Fruit fly (Drosophila melanogaster) whole organism, embryonic: Measurements from ENCODE around the gene CG42673.

ENCODE experiments used
- CG11398 ChIP-seq: fragments of 200-800 bp; sonication (Bioruptor generic); optimal IDR thresholded peaks from 2 replicates; lab custom pipeline; 2016; ENCODE audit warnings: missing biosample characterization, missing genetic modification characterization
- CG12391 ChIP-seq: fragments of 200-800 bp; sonication (Bioruptor generic); optimal IDR thresholded peaks from 3 replicates; lab custom pipeline; 2018; ENCODE audit warnings: missing biosample characterization, mild to moderate bottlenecking, missing genetic modification characterization, moderate library complexity
- CG12942 ChIP-seq: fragments of 200-800 bp; sonication (Bioruptor generic); optimal IDR thresholded peaks from 3 replicates; lab custom pipeline; 2016; ENCODE audit warnings: missing biosample characterization, missing genetic modification characterization
- CG13287 ChIP-seq: fragments of 200-800 bp; sonication (Bioruptor generic); IDR thresholded peaks from 2 replicates; pipeline ENCODE4 v1.3.6; 2022; ENCODE audit warnings: missing biosample characterization, missing genetic modification characterization; ENCODE audit not compliant: partially characterized antibody
- CG15011 ChIP-seq: fragments of 200-800 bp; sonication (Bioruptor generic); optimal IDR thresholded peaks from 3 replicates; lab custom pipeline; 2018; ENCODE audit warnings: missing biosample characterization, mild to moderate bottlenecking, missing genetic modification characterization
- CG16813 ChIP-seq: fragments of 200-800 bp; sonication (Bioruptor generic); IDR thresholded peaks from 3 replicates; pipeline ENCODE4 v1.3.6; 2022; ENCODE audit warnings: missing biosample characterization, missing genetic modification characterization; ENCODE audit not compliant: partially characterized antibody
- CG17359 ChIP-seq: fragments of 200-800 bp; sonication (Bioruptor generic); optimal IDR thresholded peaks from 3 replicates; lab custom pipeline; 2018; ENCODE audit warnings: missing biosample characterization, mild to moderate bottlenecking, missing genetic modification characterization, moderate library complexity
- CG3163 ChIP-seq: fragments of 200-800 bp; sonication (Bioruptor generic); optimal IDR thresholded peaks from 3 replicates; lab custom pipeline; 2016; ENCODE audit warnings: missing biosample characterization, missing genetic modification characterization
- CG3281 ChIP-seq: fragments of 200-800 bp; sonication (Bioruptor generic); optimal IDR thresholded peaks from 3 replicates; lab custom pipeline; 2017; ENCODE audit warnings: missing biosample characterization, mild to moderate bottlenecking, missing genetic modification characterization
- CG6689 ChIP-seq: fragments of 200-800 bp; sonication (Bioruptor generic); IDR thresholded peaks from 2 replicates; pipeline ENCODE4 v1.3.6; 2022; ENCODE audit warnings: missing biosample characterization, missing genetic modification characterization
- CG7357 ChIP-seq: fragments of 200-800 bp; sonication (Bioruptor generic); IDR thresholded peaks from 3 replicates; pipeline ENCODE4 v1.3.6; 2022; ENCODE audit warnings: missing biosample characterization, missing genetic modification characterization
- CG8388 ChIP-seq: fragments of 200-800 bp; sonication (Bioruptor generic); optimal IDR thresholded peaks from 2 replicates; lab custom pipeline; 2019; ENCODE audit warnings: missing biosample characterization, mild to moderate bottlenecking, missing genetic modification characterization, moderate library complexity
- Chrac-16 ChIP-seq: fragments of 200-800 bp; sonication (Bioruptor generic); optimal IDR thresholded peaks from 3 replicates; lab custom pipeline; 2016; ENCODE audit warnings: missing biosample characterization, missing genetic modification characterization
- CkIIα-i1 ChIP-seq: fragments of 200-800 bp; sonication (Bioruptor generic); IDR thresholded peaks from 2 replicates; pipeline ENCODE4 v1.3.6; 2022; ENCODE audit warnings: missing biosample characterization, missing genetic modification characterization
- CoRest ChIP-seq: fragments of 200-800 bp; sonication (Bioruptor generic); optimal IDR thresholded peaks from 3 replicates; lab custom pipeline; 2018; ENCODE audit warnings: missing biosample characterization, mild to moderate bottlenecking, missing genetic modification characterization, moderate library complexity
- Dp ChIP-seq: fragments of 200-800 bp; sonication (Bioruptor generic); optimal IDR thresholded peaks from 2 replicates; lab custom pipeline; 2018; ENCODE audit warnings: missing biosample characterization, mild to moderate bottlenecking, missing genetic modification characterization, moderate library complexity
- Hmr ChIP-seq: fragments of 200-800 bp; sonication (Bioruptor generic); optimal IDR thresholded peaks from 3 replicates; lab custom pipeline; 2017; ENCODE audit warnings: mild to moderate bottlenecking, missing biosample characterization, missing genetic modification reagents, missing genetic modification characterization
- NK7.1 ChIP-seq: fragments of 200-800 bp; sonication (Bioruptor generic); optimal IDR thresholded peaks from 3 replicates; lab custom pipeline; 2016; ENCODE audit warnings: missing biosample characterization, missing genetic modification characterization
- Sox102F ChIP-seq: fragments of 200-800 bp; sonication (Bioruptor generic); optimal IDR thresholded peaks from 2 replicates; lab custom pipeline; 2018; ENCODE audit warnings: missing biosample characterization, mild to moderate bottlenecking, missing genetic modification characterization, moderate library complexity
- Spps ChIP-seq: fragments of 200-800 bp; sonication (Bioruptor generic); optimal IDR thresholded peaks from 2 replicates; lab custom pipeline; 2018; ENCODE audit warnings: missing biosample characterization, mild to moderate bottlenecking, missing genetic modification characterization
- Ssrp ChIP-seq: fragments of 200-800 bp; sonication (Bioruptor generic); optimal IDR thresholded peaks from 2 replicates; lab custom pipeline; 2018; ENCODE audit warnings: missing biosample characterization, mild to moderate bottlenecking, missing genetic modification characterization, moderate library complexity
- amos ChIP-seq: fragments of 200-800 bp; sonication (Bioruptor generic); IDR thresholded peaks from 2 replicates; pipeline ENCODE4 v1.3.6; 2022; ENCODE audit warnings: missing biosample characterization, missing genetic modification characterization; ENCODE audit not compliant: partially characterized antibody
- ap ChIP-seq: fragments of 200-800 bp; sonication (Bioruptor generic); IDR thresholded peaks from 2 replicates; pipeline ENCODE4 v1.3.6; 2022; ENCODE audit warnings: missing biosample characterization, missing genetic modification characterization
- ato ChIP-seq: fragments of 200-800 bp; sonication (Bioruptor generic); IDR thresholded peaks from 2 replicates; pipeline ENCODE4 v1.3.6; 2022; ENCODE audit warnings: missing biosample characterization, missing genetic modification characterization; ENCODE audit not compliant: partially characterized antibody
- bab2 ChIP-seq: fragments of 200-800 bp; sonication (Bioruptor generic); optimal IDR thresholded peaks from 2 replicates; lab custom pipeline; 2016; ENCODE audit warnings: missing biosample characterization, missing genetic modification characterization
- dpn ChIP-seq, 2 experiments: fragments of 200-800 bp; sonication (Bioruptor generic); optimal IDR thresholded peaks; 3 replicates each; lab custom pipeline; 2016; ENCODE audit warnings: missing biosample characterization in 2 of 2, missing genetic modification characterization in 2 of 2
- hkb ChIP-seq, 2 experiments: fragments of 200-800 bp in 1 of 2; fragments of >200 bp in 1 of 2; sonication (Bioruptor generic) in 1 of 2; IDR thresholded peaks in 1 of 2; optimal IDR thresholded peaks in 1 of 2; 2 replicates each; pipeline versions ENCODE4 v1.3.6 to Lab custom; 2017 to 2022; ENCODE audit warnings: missing biosample characterization in 1 of 2, missing genetic modification characterization in 1 of 2
- kni ChIP-seq: fragments of 200-800 bp; sonication (Bioruptor generic); optimal IDR thresholded peaks from 3 replicates; lab custom pipeline; 2017; ENCODE audit warnings: mild to moderate bottlenecking, missing biosample characterization, missing genetic modification reagents, missing genetic modification characterization
- knrl ChIP-seq: fragments of 200-800 bp; sonication (Bioruptor generic); IDR thresholded peaks from 3 replicates; pipeline ENCODE4 v1.3.6; 2022; ENCODE audit warnings: missing biosample characterization, missing genetic modification characterization; ENCODE audit not compliant: partially characterized antibody
- pan ChIP-seq, 4 experiments: fragments of >200 bp in 3 of 4; fragments of 200-800 bp in 1 of 4; sonication (Bioruptor generic) in 1 of 4; optimal IDR thresholded peaks in 3 of 4; IDR thresholded peaks in 1 of 4; 2 replicates each; pipeline versions ENCODE4 v1.3.6 to Lab custom; 2017 to 2022; ENCODE audit warnings: missing biosample characterization in 2 of 4, missing genetic modification characterization in 2 of 4, mixed read lengths in 1 of 4
- repo ChIP-seq: fragments of 200-800 bp; sonication (Bioruptor generic); optimal IDR thresholded peaks from 2 replicates; lab custom pipeline; 2016; ENCODE audit warnings: missing biosample characterization, missing genetic modification characterization
- sna ChIP-seq: fragments of 200-800 bp; sonication (Bioruptor generic); IDR thresholded peaks from 2 replicates; pipeline ENCODE4 v1.3.6; 2022; ENCODE audit warnings: missing biosample characterization, missing genetic modification characterization; ENCODE audit not compliant: partially characterized antibody
- sug ChIP-seq: fragments of 200-800 bp; optimal IDR thresholded peaks from 2 replicates; lab custom pipeline; 2019; ENCODE audit warnings: missing biosample characterization, mild to moderate bottlenecking, missing genetic modification characterization, moderate library complexity
- tup ChIP-seq: fragments of 200-800 bp; sonication (Bioruptor generic); optimal IDR thresholded peaks from 2 replicates; lab custom pipeline; 2016; ENCODE audit warnings: missing biosample characterization, mild to moderate bottlenecking, missing genetic modification characterization, moderate library complexity
- z ChIP-seq: fragments of 200-800 bp; sonication (Bioruptor generic); IDR thresholded peaks from 3 replicates; pipeline ENCODE4 v1.3.6; 2022; ENCODE audit warnings: missing biosample characterization, missing genetic modification characterization
- zfh1 ChIP-seq: fragments of 200-800 bp; sonication (Bioruptor generic); IDR thresholded peaks from 3 replicates; pipeline ENCODE4 v1.3.6; 2022; ENCODE audit warnings: missing biosample characterization, missing genetic modification characterization

The CG42673 gene

DNA sequence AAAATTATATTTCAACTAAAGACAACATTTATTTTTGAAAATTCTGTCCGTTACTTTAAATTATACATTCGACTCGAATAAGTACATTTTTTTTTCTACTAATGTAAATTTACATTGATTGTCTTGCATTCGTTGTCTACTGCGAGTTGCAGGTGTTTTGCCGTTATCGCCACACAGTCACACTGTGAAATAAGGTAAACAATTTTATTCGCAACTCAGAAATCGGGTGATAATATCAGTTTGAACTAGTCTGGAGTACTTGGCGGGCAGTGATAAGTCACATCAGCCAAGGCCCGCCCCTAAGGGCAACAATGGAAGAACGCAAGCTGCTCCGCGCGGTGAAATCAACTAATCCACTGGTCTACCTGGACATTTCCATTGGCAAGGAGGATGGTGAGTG is 82.9 kb downstream of the CG42673 start (continued):
- TF ChIP-seq pan (optimal IDR thresholded peaks at IDR 0.05; lab: Kevin White, UChicago) (no peak), pan (GFP tag; optimal IDR thresholded peaks at IDR 0.05 in 1 of 2, IDR thresholded peaks at IDR 0.05 in 1 of 2) (no peak), CG3281 (GFP tag; lab: Kevin White, UChicago) (no peak), repo (GFP tag; lab: Kevin White, UChicago) (no peak), sna (GFP tag; lab: Robert Waterston, UW) (no peak), CG16813 (GFP tag; lab: Robert Waterston, UW) (no peak), CG12391 (tag; lab: Kevin White, UChicago) (no peak), CG13287 (GFP tag; lab: Robert Waterston, UW) (peak; percentile 51), dpn (GFP tag; optimal IDR thresholded peaks at IDR 0.05; lab: Kevin White, UChicago) (no peak), CoRest (tag; lab: Kevin White, UChicago) (no peak), CG7357 (GFP tag; lab: Robert Waterston, UW) (no peak), ap (GFP tag; lab: Robert Waterston, UW) (no peak), hkb (optimal IDR thresholded peaks at IDR 0.05; lab: Kevin White, UChicago) (no peak), hkb (GFP tag; IDR thresholded peaks at IDR 0.05; lab: Robert Waterston, UW) (no peak), amos (GFP tag; lab: Robert Waterston, UW) (peak; percentile 67), kni (GFP tag; lab: Kevin White, UChicago) (no peak), tup (no peak), CG12942 (GFP tag; lab: Kevin White, UChicago) (no peak), Hmr (no peak), zfh1 (GFP tag; lab: Robert Waterston, UW) (no peak)

dm6 chr3L:9637812-9638211 is 90.8 kb downstream of the CG42673 start, which contains the start of gene CG8329:
Gene CG8329 (plus strand): TSS chr3L:9638112.
- TF ChIP-seq bab2 (GFP tag; lab: Kevin White, UChicago) (no peak), CG6689 (GFP tag; lab: Robert Waterston, UW) (no peak), NK7.1 (GFP tag; lab: Kevin White, UChicago) (no peak), ato (GFP tag; lab: Robert Waterston, UW) (no peak), Chrac-16 (GFP tag; lab: Kevin White, UChicago) (no peak), Sox102F (GFP tag; lab: Kevin White, UChicago) (no peak), CG11398 (GFP tag; lab: Kevin White, UChicago) (no peak), CG15011 (GFP tag; lab: Kevin White, UChicago) (no peak), CG8388 (GFP tag; lab: Kevin White, UChicago) (no peak), CkIIα-i1 (GFP tag; lab: Robert Waterston, UW) (no peak), Spps (tag; lab: Kevin White, UChicago) (no peak), CG17359 (tag; lab: Kevin White, UChicago) (no peak)

DNA sequence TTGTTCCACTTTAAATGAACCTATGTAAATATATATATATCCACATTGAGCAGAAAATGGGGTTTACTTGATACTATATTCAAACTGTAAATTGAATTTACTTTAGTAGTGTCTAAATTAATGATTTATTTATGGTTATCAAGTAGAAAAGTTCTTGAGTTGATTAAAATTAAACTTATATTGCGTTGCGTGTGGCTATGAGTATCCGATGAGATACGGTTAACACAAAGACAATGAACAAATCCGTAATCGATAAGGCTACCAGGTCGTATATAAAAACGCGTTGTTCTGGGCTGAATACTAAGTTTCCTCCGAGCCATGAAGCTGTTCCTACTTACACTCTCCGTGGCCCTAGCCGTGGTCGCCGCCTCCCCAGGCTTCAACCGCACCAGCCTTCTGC is 92.0 kb downstream of the CG42673 start, which contains the start of gene CG18179:
CG18179 (plus strand) TSS at position 301 of the 400 bp plus-strand sequence.
- TF ChIP-seq sug (tag; lab: Kevin White, UChicago) (no peak), Dp (GFP tag; lab: Kevin White, UChicago) (no peak), CG3163 (no peak), z (GFP tag; lab: Robert Waterston, UW) (no peak), Ssrp (no peak), knrl (GFP tag; lab: Robert Waterston, UW) (no peak)
